Fruit fly (Drosophila melanogaster): ENCODE measurements around the gene CG32295.

- no peak for TF ChIP-seq fd96Ca (GFP tag; IDR thresholded peaks at IDR 0.05)
- no peak for TF ChIP-seq CG12605 (GFP tag; IDR thresholded peaks at IDR 0.05)
- TF ChIP-seq Snoo (tag; optimal IDR thresholded peaks at IDR 0.05), result no peak
- no peak for TF ChIP-seq Ets98B (GFP tag; IDR thresholded peaks at IDR 0.05)
- TF ChIP-seq CG8301 (tag; optimal IDR thresholded peaks at IDR 0.05), result peak; percentile 49
- no peak for TF ChIP-seq D1 (tag; optimal IDR thresholded peaks at IDR 0.05)
- TF ChIP-seq CG4496 (GFP tag; IDR thresholded peaks at IDR 0.05), result no peak
- no peak for TF ChIP-seq CG10348 (GFP tag; IDR thresholded peaks at IDR 0.05)
- TF ChIP-seq CG8159 (tag; optimal IDR thresholded peaks at IDR 0.05), result peak; percentile 43
- no peak for TF ChIP-seq CG13204 (GFP tag; optimal IDR thresholded peaks at IDR 0.05)
- peak; percentile 54 for TF ChIP-seq CG9948 (tag; optimal IDR thresholded peaks at IDR 0.05)
- TF ChIP-seq CG34367 (tag; optimal IDR thresholded peaks at IDR 0.05), result peak; percentile 11
- peak; percentile 73 for TF ChIP-seq CG14655 (GFP tag; optimal IDR thresholded peaks at IDR 0.05)
- TF ChIP-seq CG15710 (tag; optimal IDR thresholded peaks at IDR 0.05), result peak; percentile 4
Measured at dm6 chr3L:2486493-2486892, 40.3 kb downstream of the CG32295 start.
